Worm (Caenorhabditis elegans) whole organism, mixed stage, embryonic: ENCODE measurements around the gene atn-1.

ENCODE experiments used
- elt-1 ChIP-seq: sonication (generic microtip); optimal IDR thresholded peaks from 2 replicates; lab custom pipeline; 2017; ENCODE audit warnings: missing genetic modification characterization, mild to moderate bottlenecking, missing compliant biosample characterization, antibody characterized with exemption, moderate library complexity, borderline replicate concordance; ENCODE audit not compliant: insufficient read depth
- elt-3 ChIP-seq: fragments of 150-350 bp; optimal IDR thresholded peaks from 2 replicates; lab custom pipeline; 2014; ENCODE audit warnings: missing biosample characterization, missing genetic modification characterization
- flh-1 ChIP-seq: fragments of 200-800 bp; sonication (Bioruptor generic); optimal IDR thresholded peaks from 2 replicates; lab custom pipeline; 2018; ENCODE audit warnings: mild to moderate bottlenecking, missing genetic modification characterization, moderate library complexity, missing compliant biosample characterization
- lsy-2 ChIP-seq: fragments of 150-350 bp; optimal IDR thresholded peaks from 2 replicates; lab custom pipeline; 2014; ENCODE audit warnings: missing biosample characterization, missing genetic modification characterization
- nhr-237 ChIP-seq: fragments of 150-350 bp; optimal IDR thresholded peaks from 2 replicates; lab custom pipeline; 2014; ENCODE audit warnings: missing biosample characterization, missing genetic modification characterization
- nhr-28 ChIP-seq: fragments of 150-350 bp; optimal IDR thresholded peaks from 2 replicates; lab custom pipeline; 2014; ENCODE audit warnings: missing biosample characterization, missing genetic modification characterization
- pha-4 ChIP-seq: fragments of 150-350 bp; optimal IDR thresholded peaks from 2 replicates; lab custom pipeline; 2018; ENCODE audit warnings: missing biosample characterization, missing genetic modification reagents, missing genetic modification characterization
- snpc-4 ChIP-seq: fragments of 150-350 bp; optimal IDR thresholded peaks from 2 replicates; lab custom pipeline; 2014; ENCODE audit warnings: missing biosample characterization, missing genetic modification characterization

- TF ChIP-seq lsy-2 (tag; lab: Kevin White, UChicago) = no peak
- no peak for TF ChIP-seq elt-1
- TF ChIP-seq pha-4 (tag; lab: Kevin White, UChicago) = no peak
- no peak for TF ChIP-seq flh-1 (GFP tag; lab: Kevin White, UChicago)
- no peak for TF ChIP-seq elt-3 (tag; lab: Kevin White, UChicago)
- no peak for TF ChIP-seq nhr-28 (tag; lab: Kevin White, UChicago)
- no peak for TF ChIP-seq nhr-237 (tag; lab: Kevin White, UChicago)
- TF ChIP-seq snpc-4 = no peak
These were observed 44.5 kb upstream of the atn-1 start, which contains the start of gene srh-25 for ce11 chrV:12433717-12434116.
